Worm (Caenorhabditis elegans) whole organism, mixed stage, embryonic: Measurements from ENCODE around the gene srab-16.

Source experiments
- ces-1 ChIP-seq: fragments of 150-350 bp; optimal IDR thresholded peaks from 2 replicates; lab custom pipeline; 2014; ENCODE audit warnings: missing biosample characterization, missing genetic modification reagents, missing genetic modification characterization
- elt-1 ChIP-seq: sonication (generic microtip); optimal IDR thresholded peaks from 2 replicates; lab custom pipeline; 2017; ENCODE audit warnings: missing genetic modification characterization, mild to moderate bottlenecking, missing compliant biosample characterization, antibody characterized with exemption, moderate library complexity, borderline replicate concordance; ENCODE audit not compliant: insufficient read depth
- elt-3 ChIP-seq: fragments of 150-350 bp; optimal IDR thresholded peaks from 2 replicates; lab custom pipeline; 2014; ENCODE audit warnings: missing biosample characterization, missing genetic modification characterization
- ham-2 ChIP-seq: fragments of 200-800 bp; sonication (Bioruptor generic); optimal IDR thresholded peaks from 2 replicates; lab custom pipeline; 2018; ENCODE audit warnings: mild to moderate bottlenecking, missing genetic modification characterization, missing compliant biosample characterization
- lin-13 ChIP-seq: fragments of 150-350 bp; optimal IDR thresholded peaks from 2 replicates; lab custom pipeline; 2014; ENCODE audit warnings: missing biosample characterization, missing genetic modification characterization
- lsy-2 ChIP-seq: fragments of 150-350 bp; optimal IDR thresholded peaks from 2 replicates; lab custom pipeline; 2014; ENCODE audit warnings: missing biosample characterization, missing genetic modification characterization
- mep-1 ChIP-seq: fragments of 150-350 bp; optimal IDR thresholded peaks from 2 replicates; lab custom pipeline; 2017; ENCODE audit warnings: missing biosample characterization, missing genetic modification reagents, missing genetic modification characterization, inconsistent platforms
- nhr-28 ChIP-seq: fragments of 150-350 bp; optimal IDR thresholded peaks from 2 replicates; lab custom pipeline; 2014; ENCODE audit warnings: missing biosample characterization, missing genetic modification characterization
- pha-4 ChIP-seq: fragments of 150-350 bp; optimal IDR thresholded peaks from 2 replicates; lab custom pipeline; 2018; ENCODE audit warnings: missing biosample characterization, missing genetic modification reagents, missing genetic modification characterization
- snpc-4 ChIP-seq: fragments of 150-350 bp; optimal IDR thresholded peaks from 2 replicates; lab custom pipeline; 2014; ENCODE audit warnings: missing biosample characterization, missing genetic modification characterization
- unc-120 ChIP-seq: sonication (generic microtip); optimal IDR thresholded peaks from 2 replicates; lab custom pipeline; 2017; ENCODE audit warnings: missing genetic modification characterization, missing compliant biosample characterization; ENCODE audit not compliant: poor library complexity, severe bottlenecking
- unc-39 ChIP-seq: fragments of 150-350 bp; optimal IDR thresholded peaks from 2 replicates; lab custom pipeline; 2014; ENCODE audit warnings: missing biosample characterization, missing genetic modification characterization

- TF ChIP-seq elt-1: no peak
- no peak for TF ChIP-seq unc-120 (tag; lab: Kevin White, UChicago)
- TF ChIP-seq lin-13 (tag; lab: Kevin White, UChicago): no peak
- TF ChIP-seq lsy-2 (tag; lab: Kevin White, UChicago): no peak
- TF ChIP-seq unc-39 (tag; lab: Kevin White, UChicago): no peak
- TF ChIP-seq elt-3 (tag; lab: Kevin White, UChicago): no peak
- no peak for TF ChIP-seq ham-2
- TF ChIP-seq mep-1 (tag; lab: Kevin White, UChicago): no peak
- no peak for TF ChIP-seq pha-4 (tag; lab: Kevin White, UChicago)
- no peak for TF ChIP-seq nhr-28 (tag; lab: Kevin White, UChicago)
- TF ChIP-seq ces-1 (GFP tag; lab: Kevin White, UChicago): no peak
- no peak for TF ChIP-seq snpc-4 (tag; lab: Kevin White, UChicago)
Measured at ce11 chrV:743348-743747, 39.2 kb upstream of the srab-16 start, which contains the start of gene str-134.
